Worm (Caenorhabditis elegans) whole organism, mixed stage, embryonic: Measurements from ENCODE around the gene trim-21.

Source experiments
- M03D4.4 ChIP-seq: sonication (generic microtip); optimal IDR thresholded peaks from 2 replicates; lab custom pipeline; 2017; ENCODE audit warnings: mild to moderate bottlenecking, missing genetic modification characterization, missing compliant biosample characterization
- bed-3 ChIP-seq: fragments of 200-800 bp; sonication (Bioruptor generic); optimal IDR thresholded peaks from 3 replicates; lab custom pipeline; 2018; ENCODE audit warnings: mild to moderate bottlenecking, missing genetic modification characterization, moderate library complexity, missing compliant biosample characterization
- blmp-1 ChIP-seq: fragments of 150-350 bp; optimal IDR thresholded peaks from 2 replicates; lab custom pipeline; 2014; ENCODE audit warnings: missing biosample characterization, missing genetic modification characterization
- ceh-43 ChIP-seq: fragments of 200-800 bp; sonication (Bioruptor generic); optimal IDR thresholded peaks from 2 replicates; lab custom pipeline; 2018; ENCODE audit warnings: mild to moderate bottlenecking, missing genetic modification characterization, moderate library complexity, missing compliant biosample characterization
- ceh-83 ChIP-seq: fragments of 200-800 bp; sonication (Bioruptor generic); optimal IDR thresholded peaks from 2 replicates; lab custom pipeline; 2018; ENCODE audit warnings: mild to moderate bottlenecking, missing genetic modification characterization, missing compliant biosample characterization
- ces-1 ChIP-seq: fragments of 150-350 bp; optimal IDR thresholded peaks from 2 replicates; lab custom pipeline; 2014; ENCODE audit warnings: missing biosample characterization, missing genetic modification reagents, missing genetic modification characterization
- cnd-1 ChIP-seq: fragments of 200-800 bp; sonication (Bioruptor generic); optimal IDR thresholded peaks from 2 replicates; lab custom pipeline; 2018; ENCODE audit warnings: mild to moderate bottlenecking, missing genetic modification characterization, missing compliant biosample characterization
- drap-1 ChIP-seq: fragments of 200-800 bp; sonication (Bioruptor generic); optimal IDR thresholded peaks from 3 replicates; lab custom pipeline; 2018; ENCODE audit warnings: mild to moderate bottlenecking, missing genetic modification characterization, missing compliant biosample characterization
- elt-1 ChIP-seq: sonication (generic microtip); optimal IDR thresholded peaks from 2 replicates; lab custom pipeline; 2017; ENCODE audit warnings: missing genetic modification characterization, mild to moderate bottlenecking, missing compliant biosample characterization, antibody characterized with exemption, moderate library complexity, borderline replicate concordance; ENCODE audit not compliant: insufficient read depth
- elt-3 ChIP-seq: fragments of 150-350 bp; optimal IDR thresholded peaks from 2 replicates; lab custom pipeline; 2014; ENCODE audit warnings: missing biosample characterization, missing genetic modification characterization
- flh-1 ChIP-seq: fragments of 200-800 bp; sonication (Bioruptor generic); optimal IDR thresholded peaks from 2 replicates; lab custom pipeline; 2018; ENCODE audit warnings: mild to moderate bottlenecking, missing genetic modification characterization, moderate library complexity, missing compliant biosample characterization
- ham-2 ChIP-seq: fragments of 200-800 bp; sonication (Bioruptor generic); optimal IDR thresholded peaks from 2 replicates; lab custom pipeline; 2018; ENCODE audit warnings: mild to moderate bottlenecking, missing genetic modification characterization, missing compliant biosample characterization
- hlh-1 ChIP-seq: fragments of 150-350 bp; optimal IDR thresholded peaks from 2 replicates; lab custom pipeline; 2014; ENCODE audit warnings: missing biosample characterization, missing genetic modification reagents, missing genetic modification characterization
- lin-13 ChIP-seq: fragments of 150-350 bp; optimal IDR thresholded peaks from 2 replicates; lab custom pipeline; 2014; ENCODE audit warnings: missing biosample characterization, missing genetic modification characterization
- lin-32 ChIP-seq: fragments of 200-800 bp; sonication (Bioruptor generic); optimal IDR thresholded peaks from 2 replicates; lab custom pipeline; 2018; ENCODE audit warnings: mild to moderate bottlenecking, missing genetic modification characterization, missing compliant biosample characterization
- lsy-2 ChIP-seq: fragments of 150-350 bp; optimal IDR thresholded peaks from 2 replicates; lab custom pipeline; 2014; ENCODE audit warnings: missing biosample characterization, missing genetic modification characterization
- mab-5 ChIP-seq: fragments of 150-350 bp; optimal IDR thresholded peaks from 2 replicates; lab custom pipeline; 2014; ENCODE audit warnings: missing biosample characterization, missing genetic modification characterization
- mep-1 ChIP-seq: fragments of 150-350 bp; optimal IDR thresholded peaks from 2 replicates; lab custom pipeline; 2017; ENCODE audit warnings: missing biosample characterization, missing genetic modification reagents, missing genetic modification characterization, inconsistent platforms
- mls-2 ChIP-seq: sonication (generic microtip); optimal IDR thresholded peaks from 2 replicates; lab custom pipeline; 2016; ENCODE audit warnings: mild to moderate bottlenecking, missing genetic modification characterization, moderate library complexity, missing compliant biosample characterization
- nhr-12 ChIP-seq: fragments of 150-350 bp; optimal IDR thresholded peaks from 2 replicates; lab custom pipeline; 2014; ENCODE audit warnings: missing biosample characterization, missing genetic modification characterization
- nhr-2 ChIP-seq: fragments of 150-350 bp; optimal IDR thresholded peaks from 2 replicates; lab custom pipeline; 2014; ENCODE audit warnings: missing biosample characterization, missing genetic modification characterization
- nhr-237 ChIP-seq: fragments of 150-350 bp; optimal IDR thresholded peaks from 2 replicates; lab custom pipeline; 2014; ENCODE audit warnings: missing biosample characterization, missing genetic modification characterization
- nhr-28 ChIP-seq: fragments of 150-350 bp; optimal IDR thresholded peaks from 2 replicates; lab custom pipeline; 2014; ENCODE audit warnings: missing biosample characterization, missing genetic modification characterization
- nhr-76 ChIP-seq: sonication (generic microtip); optimal IDR thresholded peaks from 2 replicates; lab custom pipeline; 2017; ENCODE audit warnings: missing biosample characterization, missing genetic modification characterization
- pha-4 ChIP-seq: fragments of 150-350 bp; optimal IDR thresholded peaks from 2 replicates; lab custom pipeline; 2018; ENCODE audit warnings: missing biosample characterization, missing genetic modification reagents, missing genetic modification characterization
- sem-2 ChIP-seq: fragments of 200-800 bp; sonication (Bioruptor generic); optimal IDR thresholded peaks from 2 replicates; lab custom pipeline; 2018; ENCODE audit warnings: mild to moderate bottlenecking, missing genetic modification characterization, missing compliant biosample characterization
- snpc-4 ChIP-seq: fragments of 150-350 bp; optimal IDR thresholded peaks from 2 replicates; lab custom pipeline; 2014; ENCODE audit warnings: missing biosample characterization, missing genetic modification characterization
- sptf-1 ChIP-seq: sonication (generic microtip); optimal IDR thresholded peaks from 2 replicates; lab custom pipeline; 2017; ENCODE audit warnings: mild to moderate bottlenecking, missing genetic modification characterization, moderate library complexity, missing compliant biosample characterization
- tbx-8 ChIP-seq: fragments of 200-800 bp; sonication (Bioruptor generic); optimal IDR thresholded peaks from 2 replicates; lab custom pipeline; 2018; ENCODE audit warnings: mild to moderate bottlenecking, missing genetic modification characterization, moderate library complexity, missing compliant biosample characterization
- unc-39 ChIP-seq: fragments of 150-350 bp; optimal IDR thresholded peaks from 2 replicates; lab custom pipeline; 2014; ENCODE audit warnings: missing biosample characterization, missing genetic modification characterization
- unc-62 ChIP-seq: fragments of 150-350 bp; optimal IDR thresholded peaks from 2 replicates; lab custom pipeline; 2014; ENCODE audit warnings: missing biosample characterization, missing genetic modification reagents, missing genetic modification characterization
- zip-8 ChIP-seq: fragments of 150-350 bp; optimal IDR thresholded peaks from 2 replicates; lab custom pipeline; 2014; ENCODE audit warnings: missing biosample characterization, missing genetic modification characterization

trim-21 gene

DNA sequence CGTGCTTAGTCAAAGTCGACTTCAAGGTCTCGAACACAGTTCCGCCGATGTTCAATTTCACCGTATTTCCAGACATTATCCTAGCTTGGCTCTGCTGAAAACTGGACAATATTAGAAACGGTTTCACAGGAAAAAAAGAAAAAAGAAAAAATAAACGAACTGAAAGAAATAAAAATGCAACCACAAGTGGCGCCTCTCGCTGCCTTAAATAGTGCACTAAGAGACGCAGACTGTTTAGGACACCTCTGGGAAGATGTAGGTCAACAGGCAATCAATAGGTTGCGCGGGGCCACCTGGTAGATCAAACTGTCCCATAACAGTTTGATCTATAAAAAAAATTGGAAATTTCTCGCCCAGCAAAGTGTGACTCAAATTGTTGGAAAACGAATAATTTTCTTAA, 13.9 kb downstream of the trim-21 start, which contains the start of gene B0281.4:
Gene B0281.4 (minus strand): TSS at position 101 of the 400 bp plus-strand sequence.
- no peak for TF ChIP-seq elt-1 (tag; lab: Kevin White, UChicago)
- TF ChIP-seq nhr-76 (tag; lab: Kevin White, UChicago) = no peak
- no peak for TF ChIP-seq unc-39 (tag; lab: Kevin White, UChicago)
- TF ChIP-seq sem-2 = no peak
- no peak for TF ChIP-seq unc-62 (GFP tag; lab: Kevin White, UChicago)
- no peak for TF ChIP-seq lin-32
- TF ChIP-seq ceh-83 (GFP tag; lab: Kevin White, UChicago) = no peak
- TF ChIP-seq sptf-1 (tag; lab: Kevin White, UChicago) = no peak
- TF ChIP-seq mep-1 (tag; lab: Kevin White, UChicago) = no peak
- no peak for TF ChIP-seq mls-2

DNA sequence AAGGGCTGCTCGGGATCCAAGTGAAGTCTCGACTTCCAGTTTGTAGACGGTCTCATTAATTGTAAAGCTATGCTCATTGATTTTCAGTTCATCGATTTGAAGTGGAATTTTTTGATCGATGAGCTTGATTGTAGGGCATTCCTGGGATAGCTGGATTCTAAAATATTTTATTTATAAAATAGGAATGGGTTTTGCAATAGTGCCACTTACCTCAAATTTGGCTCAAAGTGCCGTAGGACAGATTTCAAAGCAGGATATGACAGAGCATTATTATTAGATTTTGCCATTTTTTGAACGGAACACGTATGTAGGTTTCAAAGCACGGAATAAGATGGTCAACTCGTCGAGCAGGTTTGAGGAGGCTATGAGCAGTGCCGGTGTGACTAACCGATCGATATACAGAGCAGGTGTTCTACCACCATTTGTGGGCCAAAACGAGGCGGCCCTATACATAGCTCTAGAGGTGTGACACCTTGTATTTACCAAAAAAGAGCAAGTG, 16.8 kb downstream of the trim-21 start, which contains the start of gene fbxc-25:
Gene fbxc-25 (minus strand): TSS at position 449 of the 499 bp plus-strand sequence.
- TF ChIP-seq nhr-237 (tag; lab: Kevin White, UChicago) = no peak
- TF ChIP-seq sem-2 = no peak
- TF ChIP-seq lsy-2 (tag; lab: Kevin White, UChicago) = no peak
- TF ChIP-seq zip-8 (tag; lab: Kevin White, UChicago) = no peak
- no peak for TF ChIP-seq snpc-4 (tag; lab: Kevin White, UChicago)
- no peak for TF ChIP-seq ceh-43
- TF ChIP-seq unc-62 (GFP tag; lab: Kevin White, UChicago) = no peak

DNA sequence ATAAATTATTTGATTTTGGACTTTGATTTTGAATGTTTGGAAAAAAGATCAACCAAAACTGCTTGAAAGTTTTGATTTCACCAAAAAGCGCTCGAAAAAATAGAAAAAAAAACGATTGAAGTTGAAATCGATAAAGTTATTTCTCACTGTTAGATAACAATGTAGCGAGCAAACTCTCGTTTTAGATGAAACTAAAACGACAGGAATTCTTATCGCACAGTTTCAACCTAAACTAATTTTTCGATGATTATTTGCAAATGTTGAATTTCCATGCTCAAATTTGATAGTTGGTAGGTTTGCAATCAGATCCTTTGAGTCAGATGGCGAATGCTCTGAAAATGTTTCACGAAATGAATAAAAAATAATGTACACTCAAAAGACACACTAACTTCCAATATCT, 20.1 kb downstream of the trim-21 start:
- TF ChIP-seq nhr-237 (tag; lab: Kevin White, UChicago) (no peak), flh-1 (GFP tag; lab: Kevin White, UChicago) (no peak), drap-1 (GFP tag; lab: Kevin White, UChicago) (no peak), M03D4.4 (tag; lab: Kevin White, UChicago) (no peak), blmp-1 (no peak), cnd-1 (tag; lab: Kevin White, UChicago) (no peak), nhr-2 (no peak), bed-3 (GFP tag; lab: Kevin White, UChicago) (no peak), lsy-2 (tag; lab: Kevin White, UChicago) (no peak)

DNA sequence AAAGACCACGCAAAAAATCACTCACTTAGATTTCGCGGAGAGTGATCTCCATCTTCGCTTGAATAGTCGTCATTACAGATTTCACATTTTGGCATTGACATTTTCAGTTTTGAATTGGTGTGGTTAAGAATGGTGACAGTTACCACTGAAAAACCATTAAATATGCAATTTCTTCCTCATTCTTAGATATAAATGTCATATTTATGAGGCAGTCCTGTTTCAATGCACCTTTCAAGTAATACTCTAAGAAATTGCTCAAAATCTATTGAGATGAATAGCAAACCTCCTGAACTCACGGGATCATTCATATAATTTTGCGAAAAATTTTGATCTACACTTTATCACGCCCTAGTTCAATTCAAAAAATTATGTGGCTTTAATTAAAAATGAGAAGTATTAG, 20.6 kb downstream of the trim-21 start, which contains the start of gene K09F6.7:
Gene K09F6.7 (minus strand): TSS at position 101 of the 400 bp plus-strand sequence.
- no peak for TF ChIP-seq ces-1 (GFP tag; lab: Kevin White, UChicago)
- no peak for TF ChIP-seq tbx-8 (GFP tag; lab: Kevin White, UChicago)
- no peak for TF ChIP-seq nhr-28
- TF ChIP-seq pha-4 (tag; lab: Kevin White, UChicago) = no peak
- no peak for TF ChIP-seq elt-3 (tag; lab: Kevin White, UChicago)
- no peak for TF ChIP-seq nhr-2
- no peak for TF ChIP-seq elt-1 (tag; lab: Kevin White, UChicago)
- no peak for TF ChIP-seq cnd-1 (tag; lab: Kevin White, UChicago)
- TF ChIP-seq hlh-1 (tag; lab: Kevin White, UChicago) = no peak
- no peak for TF ChIP-seq mab-5

DNA sequence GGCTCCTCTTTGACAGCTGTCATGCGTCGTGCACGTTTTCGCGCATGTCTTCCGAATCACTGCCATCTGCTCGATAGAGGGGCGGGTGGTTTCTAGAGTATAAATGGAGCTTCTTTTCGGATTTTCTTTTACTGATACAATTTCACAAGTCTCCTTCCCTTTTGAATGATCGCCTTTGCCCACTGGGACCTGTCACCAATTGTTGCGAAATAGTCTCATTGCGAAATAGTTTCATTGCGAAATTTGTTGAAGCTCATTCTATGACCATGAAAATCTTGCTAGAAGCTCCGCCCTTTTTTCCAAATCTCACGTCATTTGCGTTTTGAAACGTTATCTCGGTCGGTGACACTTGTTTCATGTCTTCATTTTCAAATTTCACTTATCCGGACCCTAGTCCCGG, 23.2 kb downstream of the trim-21 start:
- TF ChIP-seq mab-5 = no peak
- peak; percentile 19 for TF ChIP-seq lin-32
- TF ChIP-seq, all 35 proteins: peak for 1

DNA sequence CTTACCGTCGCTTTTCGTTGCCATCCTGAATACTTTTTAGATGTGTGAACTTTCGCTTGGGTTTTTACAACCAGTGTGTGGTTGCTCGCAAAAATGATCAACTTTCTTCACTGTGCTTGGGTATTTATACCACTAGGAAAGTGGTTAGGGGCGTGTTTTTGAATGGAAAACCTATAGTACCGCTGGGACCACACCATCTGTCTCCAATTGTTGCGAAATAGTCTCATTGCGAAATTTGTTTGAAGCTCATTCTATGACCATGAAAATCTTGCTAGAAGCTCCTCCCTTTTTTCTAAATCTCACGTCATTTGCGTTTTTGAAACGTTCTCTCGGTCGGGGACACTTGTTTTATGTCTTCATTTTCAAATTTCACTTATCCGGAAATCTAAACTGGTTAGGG, 23.8 kb downstream of the trim-21 start, which contains the start of the genes K09F6.10 and K09F6.13:
Gene K09F6.10 (minus strand): TSS at position 86 of the 400 bp plus-strand sequence.
Gene K09F6.13 (plus strand): TSS at position 317 of the 400 bp plus-strand sequence.
- TF ChIP-seq nhr-237 (tag; lab: Kevin White, UChicago) (no peak), M03D4.4 (tag; lab: Kevin White, UChicago) (no peak), nhr-76 (tag; lab: Kevin White, UChicago) (no peak), nhr-12 (tag; lab: Kevin White, UChicago) (no peak), mab-5 (no peak), sem-2 (no peak), unc-39 (tag; lab: Kevin White, UChicago) (no peak), ceh-83 (GFP tag; lab: Kevin White, UChicago) (no peak), lin-13 (tag; lab: Kevin White, UChicago) (no peak), ceh-43 (no peak), ham-2 (GFP tag; lab: Kevin White, UChicago) (no peak), nhr-28 (no peak)
